Fruit fly (Drosophila melanogaster): ENCODE measurements around the gene CG33284.

DNA sequence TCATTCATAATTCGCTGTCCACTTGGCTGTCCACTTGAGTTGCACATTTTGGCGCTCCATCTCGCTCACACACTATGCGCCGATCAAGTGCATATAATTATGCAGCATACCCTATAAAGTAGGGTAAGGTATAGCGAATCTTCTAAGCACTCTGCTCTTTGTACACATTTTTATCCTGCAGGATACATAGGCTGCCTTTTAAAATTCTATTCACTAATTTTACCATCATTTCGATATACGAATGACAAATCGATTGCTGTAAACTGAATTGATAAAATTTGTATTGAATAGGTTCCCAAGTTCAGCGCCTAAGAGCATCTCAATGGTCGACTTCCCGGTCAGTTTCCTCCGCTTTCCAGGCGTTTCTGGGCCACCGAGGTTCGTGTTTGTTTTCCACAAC, 10.5 kb upstream of the CG33284 start:
- TF ChIP-seq CG8478 (optimal IDR thresholded peaks at IDR 0.05) (no peak), CTCF (optimal IDR thresholded peaks at IDR 0.05) (no peak)

All from S2 (cell line).